Fruit fly (Drosophila melanogaster): ENCODE measurements around the gene CG15332.
A peak's percentile ranks its signal among the peaks of the same experiment; 100 is the strongest.

Gene CG15332

DNA sequence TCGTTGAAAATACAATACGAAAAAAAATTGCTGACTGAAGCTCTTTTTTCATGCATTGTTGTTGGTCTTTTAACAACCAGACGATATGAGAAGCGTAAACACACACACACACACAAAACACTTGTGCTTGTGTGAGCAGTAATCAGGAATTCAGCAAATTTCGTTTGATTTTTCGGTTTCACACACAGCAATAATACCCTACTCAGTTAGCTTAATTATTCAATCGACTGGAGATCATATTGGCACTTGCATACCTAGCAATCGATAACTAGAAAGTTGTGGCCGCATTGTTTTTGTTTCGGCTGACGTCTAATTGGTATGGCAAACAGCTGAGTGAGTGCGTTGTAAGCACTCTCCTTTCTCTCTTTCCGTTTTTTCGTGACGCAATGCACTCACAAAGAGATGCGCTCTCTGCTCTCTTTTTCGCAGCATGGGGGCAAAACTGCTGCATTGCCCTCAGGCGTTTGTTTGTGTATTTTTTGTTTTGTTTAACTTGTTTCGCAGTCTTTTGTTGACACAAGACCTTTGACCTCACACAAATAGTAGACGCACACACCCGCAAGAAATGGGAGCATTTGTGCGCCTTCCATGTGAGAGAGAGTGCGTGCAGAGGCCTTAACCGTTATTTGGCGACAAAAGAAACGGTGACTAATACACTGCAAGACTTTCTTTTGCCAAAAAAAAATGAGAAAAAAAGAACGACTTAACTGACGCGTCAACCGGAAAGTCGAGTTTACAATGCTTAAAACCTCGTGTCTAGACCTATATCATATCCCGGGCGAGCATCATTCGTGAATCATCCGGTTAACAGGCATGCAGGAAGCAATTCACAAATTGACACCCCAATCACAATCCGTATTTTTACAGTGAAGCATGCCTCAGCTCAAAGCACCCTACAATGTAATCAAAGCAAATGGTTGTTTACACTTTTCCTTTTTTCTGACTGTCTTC is 10.7 kb downstream of the CG15332 start (continued):
- TF ChIP-seq CG6808 (GFP tag; optimal IDR thresholded peaks at IDR 0.05) (peak; percentile 54), Sox14 (GFP tag; optimal IDR thresholded peaks at IDR 0.05) (peak; percentile 66), CG3919 (GFP tag; optimal IDR thresholded peaks at IDR 0.05) (peak; percentile 47), fd59A (GFP tag; optimal IDR thresholded peaks at IDR 0.05) (peak; percentile 33), CG34406 (GFP tag; optimal IDR thresholded peaks at IDR 0.05) (peak; percentile 49), Lpt (GFP tag; optimal IDR thresholded peaks at IDR 0.05) (peak; percentile 48), Ets21C (GFP tag; optimal IDR thresholded peaks at IDR 0.05) (peak; percentile 67), CG11762 (GFP tag; optimal IDR thresholded peaks at IDR 0.05; ENCODE audit: insufficient read depth) (peak; percentile 45), CG6276 (GFP tag; optimal IDR thresholded peaks at IDR 0.05) (peak; percentile 51), Hr39 (GFP tag; optimal IDR thresholded peaks at IDR 0.05) (peak; percentile 72)

DNA sequence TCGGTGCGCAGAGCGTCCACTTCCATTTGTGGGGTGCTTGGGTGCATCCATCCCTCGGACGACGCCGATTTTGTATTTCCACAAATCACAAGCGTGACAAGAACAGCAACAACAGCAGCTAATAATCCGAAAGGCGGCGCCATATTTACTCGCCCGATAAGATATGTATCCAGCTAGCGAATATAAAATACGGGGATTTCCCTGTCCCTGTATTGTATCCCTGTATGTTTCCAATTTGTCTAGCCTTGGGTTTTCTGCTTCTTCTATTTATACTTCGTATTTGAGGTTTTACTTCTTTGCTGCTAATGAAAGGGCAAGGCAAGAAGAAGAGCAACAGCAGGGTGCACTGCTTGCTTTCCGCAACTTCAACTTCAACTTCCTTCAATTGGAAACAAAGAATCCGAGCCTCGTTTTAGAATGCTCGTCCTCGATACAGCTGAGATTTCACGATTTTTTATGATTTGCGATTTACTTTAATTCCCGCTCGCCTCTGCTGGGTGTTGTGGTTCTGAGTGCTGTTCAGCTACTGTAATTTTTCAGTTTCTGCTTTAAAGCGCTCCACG is 11.6 kb downstream of the CG15332 start:
- no peak for TF ChIP-seq CG3919 (GFP tag; optimal IDR thresholded peaks at IDR 0.05)
- no peak for TF ChIP-seq spab (GFP tag; optimal IDR thresholded peaks at IDR 0.05)
- no peak for TF ChIP-seq dsx (GFP tag; optimal IDR thresholded peaks at IDR 0.05; ENCODE audit: poor library complexity, severe bottlenecking)
- no peak for TF ChIP-seq CG9139 (GFP tag; optimal IDR thresholded peaks at IDR 0.05)
- TF ChIP-seq CG11294 (GFP tag; IDR thresholded peaks at IDR 0.05): no peak
- no peak for TF ChIP-seq dac (GFP tag; optimal IDR thresholded peaks at IDR 0.05)
- TF ChIP-seq Met (GFP tag; optimal IDR thresholded peaks at IDR 0.05): no peak
- no peak for TF ChIP-seq Eip75B (GFP tag; optimal IDR thresholded peaks at IDR 0.05)
- TF ChIP-seq achi (GFP tag; optimal IDR thresholded peaks at IDR 0.05): no peak
- no peak for TF ChIP-seq salr (GFP tag; optimal IDR thresholded peaks at IDR 0.05)
- TF ChIP-seq Hr38 (GFP tag; optimal IDR thresholded peaks at IDR 0.05): no peak
- no peak for TF ChIP-seq CG6792 (GFP tag; optimal IDR thresholded peaks at IDR 0.05)
- TF ChIP-seq svp (GFP tag): no peak
- TF ChIP-seq CG6808 (GFP tag; optimal IDR thresholded peaks at IDR 0.05): no peak
- no peak for TF ChIP-seq acj6 (GFP tag; optimal IDR thresholded peaks at IDR 0.05)
- TF ChIP-seq CG32006 (GFP tag; optimal IDR thresholded peaks at IDR 0.05): no peak

DNA sequence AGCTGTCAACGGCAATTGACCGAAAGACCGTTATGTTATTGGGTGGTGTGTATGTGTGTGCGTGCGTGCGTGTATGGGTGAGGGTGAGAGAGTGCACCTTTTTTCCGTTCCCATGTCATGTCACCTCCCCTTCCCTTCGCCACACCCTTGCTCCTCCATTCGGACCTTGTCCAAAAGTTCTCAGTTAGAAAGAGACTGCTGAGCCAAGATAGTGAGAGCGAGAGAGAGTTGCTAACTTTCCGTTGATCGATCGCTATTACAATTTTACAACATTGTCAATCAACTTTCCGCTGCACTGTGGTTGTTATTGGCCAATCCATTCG is 17.3 kb downstream of the CG15332 start:
- TF ChIP-seq ss (GFP tag; optimal IDR thresholded peaks at IDR 0.05) (no peak), Sox102F (GFP tag; optimal IDR thresholded peaks at IDR 0.05) (no peak), CG34406 (GFP tag; optimal IDR thresholded peaks at IDR 0.05) (no peak), CG8632 (GFP tag; optimal IDR thresholded peaks at IDR 0.05) (no peak), Ets96B (tag; optimal IDR thresholded peaks at IDR 0.05) (no peak), CG32006 (GFP tag; optimal IDR thresholded peaks at IDR 0.05) (no peak), Sox14 (GFP tag; optimal IDR thresholded peaks at IDR 0.05) (no peak), OdsH (GFP tag; optimal IDR thresholded peaks at IDR 0.05) (no peak), spab (GFP tag; optimal IDR thresholded peaks at IDR 0.05) (no peak), dsx (GFP tag; optimal IDR thresholded peaks at IDR 0.05; ENCODE audit: poor library complexity, severe bottlenecking) (no peak), CG9139 (GFP tag; optimal IDR thresholded peaks at IDR 0.05) (no peak), eg (GFP tag; IDR thresholded peaks at IDR 0.05) (no peak), Hr38 (GFP tag; optimal IDR thresholded peaks at IDR 0.05) (no peak), CG6792 (GFP tag; optimal IDR thresholded peaks at IDR 0.05) (no peak), Eip78C (GFP tag) (peak; percentile 62), CG16779 (tag; optimal IDR thresholded peaks at IDR 0.05) (no peak), fd59A (GFP tag; optimal IDR thresholded peaks at IDR 0.05) (no peak), Hr39 (GFP tag; optimal IDR thresholded peaks at IDR 0.05) (no peak), CG7368 (GFP tag; optimal IDR thresholded peaks at IDR 0.05) (no peak), Smox (GFP tag; optimal IDR thresholded peaks at IDR 0.05) (no peak), pdm3 (GFP tag; optimal IDR thresholded peaks at IDR 0.05) (no peak), achi (GFP tag; optimal IDR thresholded peaks at IDR 0.05) (no peak), Met (GFP tag; optimal IDR thresholded peaks at IDR 0.05) (no peak), CG6854 (GFP tag; optimal IDR thresholded peaks at IDR 0.05) (no peak), svp (GFP tag) (peak; percentile 51), fd85E (GFP tag; optimal IDR thresholded peaks at IDR 0.05) (no peak), Gug (GFP tag; IDR thresholded peaks at IDR 0.05) (no peak), acj6 (GFP tag; optimal IDR thresholded peaks at IDR 0.05) (no peak), CG6163 (GFP tag; IDR thresholded peaks at IDR 0.05) (0 out of 3 replicates have a peak, but pooled peaks have one; percentile 4), esn (GFP tag; optimal IDR thresholded peaks at IDR 0.05) (peak; percentile 45), fkh (GFP tag; optimal IDR thresholded peaks at IDR 0.05) (no peak), Eip75B (GFP tag; optimal IDR thresholded peaks at IDR 0.05) (peak; percentile 36), Sox15 (GFP tag; optimal IDR thresholded peaks at IDR 0.05) (no peak)

Data from whole organism, prepupa.